Worm (Caenorhabditis elegans) whole organism, L1 larva: Measurements from ENCODE around the gene tgn-38.

Source experiments
- C04F5.9 ChIP-seq: sonication (generic microtip); optimal IDR thresholded peaks from 2 replicates; lab custom pipeline; 2016; ENCODE audit warnings: missing genetic modification characterization, missing compliant biosample characterization
- C16A3.4 ChIP-seq: fragments of 150-350 bp; optimal IDR thresholded peaks from 2 replicates; lab custom pipeline; 2014; ENCODE audit warnings: missing biosample characterization, missing genetic modification characterization
- C34B4.2 ChIP-seq: sonication (generic microtip); optimal IDR thresholded peaks from 2 replicates; lab custom pipeline; 2017; ENCODE audit warnings: mild to moderate bottlenecking, missing genetic modification characterization, missing compliant biosample characterization
- aha-1 ChIP-seq: fragments of 150-350 bp; optimal IDR thresholded peaks from 2 replicates; lab custom pipeline; 2014; ENCODE audit warnings: missing biosample characterization, missing genetic modification characterization
- alr-1 ChIP-seq: fragments of 200-800 bp; sonication (Bioruptor generic); optimal IDR thresholded peaks from 2 replicates; lab custom pipeline; 2018; ENCODE audit warnings: borderline replicate concordance, mild to moderate bottlenecking, missing genetic modification characterization, missing compliant biosample characterization
- ama-1 ChIP-seq: fragments of 150-350 bp; optimal IDR thresholded peaks from 2 replicates; lab custom pipeline; 2014
- blmp-1 ChIP-seq: fragments of 150-350 bp; optimal IDR thresholded peaks from 2 replicates; lab custom pipeline; 2014; ENCODE audit warnings: missing biosample characterization, missing genetic modification characterization
- ceh-63 ChIP-seq: fragments of 200-800 bp; sonication (Bioruptor generic); optimal IDR thresholded peaks from 2 replicates; lab custom pipeline; 2018; ENCODE audit warnings: mild to moderate bottlenecking, missing genetic modification characterization, missing compliant biosample characterization
- ceh-82 ChIP-seq, 3 experiments: fragments of 150-350 bp in 1 of 3; sonication (generic microtip) in 2 of 3; optimal IDR thresholded peaks; 2 replicates each; lab custom pipeline; 2014 to 2017; ENCODE audit warnings: missing biosample characterization in 3 of 3, missing genetic modification characterization in 3 of 3
- ceh-88 ChIP-seq: fragments of 200-800 bp; sonication (Bioruptor generic); IDR thresholded peaks from 2 replicates; pipeline ENCODE4 v1.3.6; 2022; ENCODE audit warnings: missing genetic modification characterization, missing compliant biosample characterization
- ceh-90 ChIP-seq: sonication (generic microtip); optimal IDR thresholded peaks from 2 replicates; lab custom pipeline; 2016; ENCODE audit warnings: missing genetic modification characterization, missing compliant biosample characterization
- dpl-1 ChIP-seq, 3 experiments: fragments of 150-350 bp in 2 of 3; sonication (generic microtip) in 1 of 3; optimal IDR thresholded peaks; 2 replicates each; lab custom pipeline; 2014 to 2017; ENCODE audit warnings: missing biosample characterization in 3 of 3, missing genetic modification characterization in 3 of 3, missing genetic modification reagents in 3 of 3
- efl-3 ChIP-seq: fragments of 200-800 bp; sonication (Bioruptor generic); optimal IDR thresholded peaks from 2 replicates; lab custom pipeline; 2018; ENCODE audit warnings: mild to moderate bottlenecking, missing genetic modification characterization, missing compliant biosample characterization
- egl-13 ChIP-seq: sonication (generic microtip); optimal IDR thresholded peaks from 2 replicates; lab custom pipeline; 2016; ENCODE audit warnings: missing genotype, missing genetic modification reagents, missing genetic modification characterization, missing compliant biosample characterization
- egl-27 ChIP-seq, 2 experiments: fragments of 150-350 bp in 1 of 2; sonication (generic microtip); optimal IDR thresholded peaks; 3 replicates each; lab custom pipeline; 2017 to 2018; ENCODE audit warnings: missing biosample characterization in 2 of 2, missing genetic modification characterization in 2 of 2, missing genetic modification reagents in 2 of 2
- elt-2 ChIP-seq: sonication (generic microtip); optimal IDR thresholded peaks from 2 replicates; lab custom pipeline; 2016; ENCODE audit warnings: missing genetic modification characterization, mild to moderate bottlenecking, inconsistent platforms, missing compliant biosample characterization, missing genetic modification reagents
- ets-5 ChIP-seq: fragments of 200-800 bp; sonication (Bioruptor generic); IDR thresholded peaks from 2 replicates; pipeline ENCODE4 v1.3.6; 2022; ENCODE audit warnings: missing genetic modification characterization, missing compliant biosample characterization
- fkh-10 ChIP-seq: sonication (generic microtip); optimal IDR thresholded peaks from 2 replicates; lab custom pipeline; 2017; ENCODE audit warnings: missing biosample characterization, missing genetic modification reagents, missing genetic modification characterization
- fos-1 ChIP-seq: fragments of 150-350 bp; optimal IDR thresholded peaks from 2 replicates; lab custom pipeline; 2014; ENCODE audit warnings: missing biosample characterization, missing genetic modification characterization
- grh-1 ChIP-seq: fragments of 200-800 bp; sonication (Bioruptor generic); IDR thresholded peaks from 2 replicates; pipeline ENCODE4 v1.3.6; 2022; ENCODE audit warnings: missing genetic modification reagents, missing genetic modification characterization, missing compliant biosample characterization
- hlh-4 ChIP-seq: sonication (generic microtip); optimal IDR thresholded peaks from 2 replicates; lab custom pipeline; 2016; ENCODE audit warnings: mild to moderate bottlenecking, missing genetic modification characterization, missing compliant biosample characterization
- isw-1 ChIP-seq: fragments of 200-800 bp; sonication (Bioruptor generic); IDR thresholded peaks from 2 replicates; pipeline ENCODE4 v1.3.6; 2022; ENCODE audit warnings: missing genetic modification characterization, missing compliant biosample characterization
- jun-1 ChIP-seq: fragments of 150-350 bp; optimal IDR thresholded peaks from 2 replicates; lab custom pipeline; 2014; ENCODE audit warnings: missing biosample characterization, missing genetic modification reagents, missing genetic modification characterization
- lin-13 ChIP-seq: fragments of 150-350 bp; optimal IDR thresholded peaks from 2 replicates; lab custom pipeline; 2014; ENCODE audit warnings: missing biosample characterization, missing genetic modification reagents, missing genetic modification characterization
- lin-14 ChIP-seq: fragments of 200-800 bp; sonication (Bioruptor generic); optimal IDR thresholded peaks from 2 replicates; lab custom pipeline; 2018; ENCODE audit warnings: mild to moderate bottlenecking, missing genetic modification characterization, moderate library complexity, missing compliant biosample characterization
- lin-35 ChIP-seq, 2 experiments: fragments of 150-350 bp; optimal IDR thresholded peaks; 2 replicates each; lab custom pipeline; 2014; ENCODE audit warnings: missing biosample characterization in 2 of 2, missing genetic modification characterization in 2 of 2, missing genetic modification reagents in 2 of 2
- lin-39 ChIP-seq: fragments of 150-350 bp; optimal IDR thresholded peaks from 2 replicates; lab custom pipeline; 2014; ENCODE audit warnings: missing biosample characterization, missing genetic modification reagents, missing genetic modification characterization
- mab-9 ChIP-seq: fragments of 200-800 bp; sonication (Bioruptor generic); IDR thresholded peaks from 2 replicates; pipeline ENCODE4 v1.3.6; 2022; ENCODE audit warnings: missing genetic modification reagents, missing genetic modification characterization, missing compliant biosample characterization
- mdl-1 ChIP-seq, 2 experiments: fragments of 150-350 bp; optimal IDR thresholded peaks; 2 replicates each; lab custom pipeline; 2014 to 2017; ENCODE audit warnings: missing biosample characterization in 2 of 2, missing genetic modification characterization in 2 of 2, inconsistent platforms in 1 of 2
- mep-1 ChIP-seq: fragments of 150-350 bp; optimal IDR thresholded peaks from 2 replicates; lab custom pipeline; 2014; ENCODE audit warnings: missing biosample characterization, missing genetic modification characterization
- nhr-19 ChIP-seq: fragments of 200-800 bp; sonication (Bioruptor generic); conservative IDR thresholded peaks from 2 replicates; pipeline ENCODE4 v1.3.6; 2022; ENCODE audit warnings: missing genetic modification characterization, missing compliant biosample characterization
- nhr-47 ChIP-seq: sonication (generic microtip); optimal IDR thresholded peaks from 2 replicates; lab custom pipeline; 2016; ENCODE audit warnings: mild to moderate bottlenecking, missing genetic modification characterization, moderate library complexity, missing compliant biosample characterization
- nhr-71 ChIP-seq: sonication (generic microtip); optimal IDR thresholded peaks from 2 replicates; lab custom pipeline; 2016; ENCODE audit warnings: mild to moderate bottlenecking, missing genetic modification characterization, moderate library complexity, missing compliant biosample characterization
- nhr-76 ChIP-seq: sonication (generic microtip); optimal IDR thresholded peaks from 2 replicates; lab custom pipeline; 2017; ENCODE audit warnings: missing biosample characterization, missing genetic modification characterization
- nhr-85 ChIP-seq: sonication (generic microtip); peaks from one replicate; lab custom pipeline; 2016; ENCODE audit warnings: missing genetic modification characterization, inconsistent platforms, missing compliant biosample characterization
- nhr-90 ChIP-seq: sonication (generic microtip); optimal IDR thresholded peaks from 2 replicates; lab custom pipeline; 2016; ENCODE audit warnings: mild to moderate bottlenecking, missing genetic modification characterization, missing compliant biosample characterization; ENCODE audit not compliant: poor library complexity
- pag-3 ChIP-seq: sonication (generic microtip); optimal IDR thresholded peaks from 2 replicates; lab custom pipeline; 2017; ENCODE audit warnings: missing genetic modification characterization, mild to moderate bottlenecking, missing compliant biosample characterization, antibody characterized with exemption, borderline replicate concordance; ENCODE audit not compliant: insufficient read depth
- pqm-1 ChIP-seq: sonication (generic microtip); optimal IDR thresholded peaks from 3 replicates; lab custom pipeline; 2017; ENCODE audit warnings: missing biosample characterization, missing genetic modification characterization
- skn-1 ChIP-seq: fragments of 150-350 bp; optimal IDR thresholded peaks from 2 replicates; lab custom pipeline; 2014; ENCODE audit warnings: missing biosample characterization, missing genetic modification characterization
- snpc-4 ChIP-seq: fragments of 150-350 bp; optimal IDR thresholded peaks from 2 replicates; lab custom pipeline; 2014; ENCODE audit warnings: missing biosample characterization, missing genetic modification characterization
- sox-4 ChIP-seq: sonication (generic microtip); optimal IDR thresholded peaks from 2 replicates; lab custom pipeline; 2016; ENCODE audit warnings: missing genetic modification characterization, missing compliant biosample characterization
- sptf-1 ChIP-seq: fragments of 150-350 bp; optimal IDR thresholded peaks from 2 replicates; lab custom pipeline; 2014; ENCODE audit warnings: missing biosample characterization, missing genetic modification characterization
- unc-130 ChIP-seq: fragments of 150-350 bp; optimal IDR thresholded peaks from 2 replicates; lab custom pipeline; 2017; ENCODE audit warnings: missing biosample characterization, missing genetic modification characterization, inconsistent platforms
- unc-30 ChIP-seq: sonication (generic microtip); optimal IDR thresholded peaks from 2 replicates; lab custom pipeline; 2017; ENCODE audit warnings: missing biosample characterization, missing genetic modification characterization
- unc-86 ChIP-seq: sonication (generic microtip); optimal IDR thresholded peaks from 2 replicates; lab custom pipeline; 2016; ENCODE audit warnings: missing genetic modification characterization, missing compliant biosample characterization
- vab-15 ChIP-seq: sonication (generic microtip); optimal IDR thresholded peaks from 2 replicates; lab custom pipeline; 2017; ENCODE audit warnings: missing genotype, mild to moderate bottlenecking, missing genetic modification characterization, missing compliant biosample characterization
- ztf-11 ChIP-seq, 2 experiments: sonication (generic microtip); optimal IDR thresholded peaks; 2 replicates each; lab custom pipeline; 2016 to 2017; ENCODE audit warnings: missing genetic modification characterization in 2 of 2, missing biosample characterization in 1 of 2, missing compliant biosample characterization in 1 of 2
- ztf-4 ChIP-seq: fragments of 150-350 bp; optimal IDR thresholded peaks from 2 replicates; lab custom pipeline; 2014; ENCODE audit warnings: missing biosample characterization, missing genetic modification characterization

tgn-38 gene

DNA sequence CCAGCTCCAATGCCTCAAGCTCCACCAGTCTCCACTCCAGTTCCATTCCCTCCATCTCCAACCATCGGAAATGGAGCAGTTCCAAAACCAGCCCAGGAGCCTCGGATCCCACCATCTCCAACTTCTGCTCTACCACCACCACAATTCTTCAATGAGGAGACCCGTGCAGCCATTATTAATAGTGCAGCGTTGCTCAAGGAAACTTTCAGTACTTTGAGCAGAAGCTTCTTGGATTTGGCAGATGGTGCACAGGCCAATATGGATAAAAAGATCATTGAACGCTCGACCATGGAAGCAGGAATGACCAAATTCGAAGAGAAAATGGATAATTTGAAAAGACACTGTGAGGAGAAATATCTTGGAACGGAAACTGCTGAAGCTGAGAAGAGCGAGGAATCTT, 6.4 kb upstream of the tgn-38 start:
- no peak for TF ChIP-seq egl-13 (tag; lab: Kevin White, UChicago)
- peak; percentile 4 for TF ChIP-seq nhr-85 (tag; lab: Kevin White, UChicago)
- no peak for TF ChIP-seq ztf-11 (tag; optimal IDR thresholded peaks at IDR 0.05; lab: Kevin White, UChicago)
- no peak for TF ChIP-seq sox-4 (tag; lab: Kevin White, UChicago)
- no peak for TF ChIP-seq C04F5.9 (tag; lab: Kevin White, UChicago)
- no peak for TF ChIP-seq fkh-10
- TF ChIP-seq ama-1 = peak; percentile 22
- no peak for TF ChIP-seq lin-14 (GFP tag; lab: Kevin White, UChicago)
- no peak for TF ChIP-seq sptf-1
- no peak for TF ChIP-seq nhr-76 (tag; lab: Kevin White, UChicago)

DNA sequence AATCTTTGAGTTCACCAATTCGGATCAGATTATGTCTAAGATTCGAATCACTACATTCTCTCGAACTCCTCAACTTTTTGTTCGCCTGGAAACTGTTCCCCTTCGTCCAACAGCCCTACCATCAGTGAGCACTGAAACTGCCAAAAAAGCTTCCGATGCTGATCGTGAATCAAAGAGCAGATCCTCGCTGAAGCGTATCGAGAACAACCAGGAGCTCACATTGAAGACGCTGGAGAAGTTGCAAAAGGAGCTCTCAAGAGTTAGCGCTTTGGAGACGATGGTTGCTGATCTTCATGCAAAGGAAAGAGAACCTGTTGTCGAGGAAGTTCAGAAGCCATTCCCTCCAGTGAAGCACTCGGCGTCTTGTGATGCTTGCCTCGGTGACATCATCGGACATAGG, 5.8 kb upstream of the tgn-38 start:
- TF ChIP-seq skn-1 (tag; lab: Kevin White, UChicago) (peak; percentile 7), egl-27 (tag; optimal IDR thresholded peaks at IDR 0.05; lab: Kevin White, UChicago) (no peak), ztf-4 (tag; lab: Kevin White, UChicago) (peak; percentile 4), isw-1 (GFP tag; lab: Robert Waterston, UW) (no peak), vab-15 (tag; lab: Kevin White, UChicago) (no peak), lin-13 (no peak), alr-1 (tag; lab: Kevin White, UChicago) (no peak)

DNA sequence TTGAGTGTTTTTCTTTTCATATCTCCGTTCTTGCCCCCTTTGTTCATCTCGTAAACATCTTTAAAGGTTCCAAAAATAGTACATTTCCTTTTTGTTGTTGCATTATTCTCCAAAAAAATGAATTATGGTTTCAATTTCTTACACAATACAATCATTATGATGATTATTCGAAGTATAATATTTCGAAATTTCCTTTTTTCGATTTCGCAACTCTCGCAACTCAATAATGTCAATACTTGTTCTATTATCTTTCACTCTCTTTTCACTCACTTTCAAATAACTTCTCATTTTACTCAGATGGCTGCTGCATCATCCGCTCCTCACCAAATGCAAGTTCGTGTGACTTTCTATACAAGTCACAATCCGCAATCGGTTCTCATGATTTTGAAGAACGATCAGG, 5.0 kb upstream of the tgn-38 start, which contains the start of gene sqst-1:
TSS of gene sqst-1 (plus strand) at position 298 of the 400 bp plus-strand sequence.
- TF ChIP-seq sptf-1 = no peak
- TF ChIP-seq ceh-63 = no peak
- TF ChIP-seq pag-3 = no peak
- TF ChIP-seq efl-3 (GFP tag; lab: Kevin White, UChicago) = no peak
- TF ChIP-seq nhr-19 (GFP tag; lab: Robert Waterston, UW) = no peak
- peak; percentile 11 for TF ChIP-seq mep-1 (tag; lab: Kevin White, UChicago)
- TF ChIP-seq C34B4.2 (tag; lab: Kevin White, UChicago) = no peak
- no peak for TF ChIP-seq lin-35 (GFP tag; optimal IDR thresholded peaks at IDR 0.05; lab: Kevin White, UChicago)
- TF ChIP-seq unc-30 (tag; lab: Kevin White, UChicago) = no peak
- TF ChIP-seq lin-39 = no peak
- no peak for TF ChIP-seq snpc-4
- TF ChIP-seq blmp-1 (tag; lab: Kevin White, UChicago) = peak; percentile 26
- TF ChIP-seq skn-1 (tag; lab: Kevin White, UChicago) = peak; percentile 99
- TF ChIP-seq pqm-1 = no peak
- TF ChIP-seq hlh-4 (tag; lab: Kevin White, UChicago) = no peak
- no peak for TF ChIP-seq ceh-82 (tag; optimal IDR thresholded peaks at IDR 0.05; lab: Kevin White, UChicago)

DNA sequence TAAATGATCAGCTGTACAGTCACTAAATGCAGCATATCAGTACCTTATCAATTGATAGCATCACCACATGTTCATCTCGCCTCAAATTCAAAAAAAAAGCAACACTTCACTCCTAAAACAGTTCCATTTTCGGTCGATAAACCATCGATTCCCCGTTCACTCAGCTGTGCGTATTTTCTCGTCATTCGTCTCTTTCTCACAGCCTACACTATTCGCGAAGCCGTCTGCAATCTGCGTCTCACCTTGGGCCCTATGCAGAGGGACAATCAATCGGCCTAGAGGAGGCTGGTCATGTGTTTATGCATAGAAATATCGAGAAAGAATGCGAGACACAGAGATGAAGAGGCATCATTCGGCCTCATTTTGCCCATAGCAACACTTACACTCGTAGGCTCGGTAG, 3.4 kb upstream of the tgn-38 start:
- TF ChIP-seq dpl-1 (GFP tag; optimal IDR thresholded peaks at IDR 0.05; lab: Kevin White, UChicago) (peak; percentile 60 to 70 (median 63)), jun-1 (tag; lab: Kevin White, UChicago) (peak; percentile 81), ceh-90 (tag; lab: Kevin White, UChicago) (no peak), mdl-1 (tag; optimal IDR thresholded peaks at IDR 0.05; lab: Kevin White, UChicago) (peak in 1 of 2 experiments; percentile 86), unc-130 (tag; lab: Kevin White, UChicago) (no peak), egl-13 (tag; lab: Kevin White, UChicago) (peak; percentile 27), alr-1 (tag; lab: Kevin White, UChicago) (no peak), vab-15 (tag; lab: Kevin White, UChicago) (no peak), ceh-88 (GFP tag; lab: Robert Waterston, UW) (peak; percentile 8; the same call in 1 of the 2 replicates), mab-9 (GFP tag; lab: Robert Waterston, UW) (no peak), ama-1 (peak; percentile 63), C04F5.9 (tag; lab: Kevin White, UChicago) (no peak), nhr-71 (peak; percentile 92), elt-2 (tag; lab: Kevin White, UChicago) (peak; percentile 76), fos-1 (tag; lab: Kevin White, UChicago) (peak; percentile 67), unc-86 (tag; lab: Kevin White, UChicago) (peak; percentile 65), C16A3.4 (peak; percentile 83), nhr-47 (tag; lab: Kevin White, UChicago) (peak; percentile 85), aha-1 (tag; lab: Kevin White, UChicago) (no peak), nhr-90 (tag; lab: Kevin White, UChicago) (peak; percentile 72), grh-1 (GFP tag; lab: Robert Waterston, UW) (peak; percentile 50), efl-3 (GFP tag; lab: Kevin White, UChicago) (no peak), mep-1 (tag; lab: Kevin White, UChicago) (peak; percentile 93), ets-5 (GFP tag; lab: Robert Waterston, UW) (no peak), blmp-1 (tag; lab: Kevin White, UChicago) (peak; percentile 44)
